Fruit fly (Drosophila melanogaster): Measurements from ENCODE around the gene RpL7-like.

dm6 chr2L:12063035-12063434 lies 6.9 kb downstream of the RpL7-like start, which contains the start of gene Rab3-GAP:
- TF ChIP-seq peb (GFP tag; IDR thresholded peaks at IDR 0.05) (no peak), ap (GFP tag; IDR thresholded peaks at IDR 0.05) (no peak), Atf-2 (GFP tag; optimal IDR thresholded peaks at IDR 0.05) (no peak), kni (GFP tag; optimal IDR thresholded peaks at IDR 0.05) (no peak), z (GFP tag; IDR thresholded peaks at IDR 0.05) (no peak), psq (GFP tag; optimal IDR thresholded peaks at IDR 0.05) (no peak), nom (GFP tag; optimal IDR thresholded peaks at IDR 0.05) (no peak), Chrac-16 (GFP tag; optimal IDR thresholded peaks at IDR 0.05) (peak; percentile 29), al (GFP tag; IDR thresholded peaks at IDR 0.05) (no peak), Hmx (GFP tag; optimal IDR thresholded peaks at IDR 0.05) (no peak), Sry-δ (GFP tag; optimal IDR thresholded peaks at IDR 0.05) (peak; percentile 48)

Data from whole organism, embryonic.